Fruit fly (Drosophila melanogaster) whole organism: ENCODE results near the gene CG17329.

ENCODE experiments used
- CG8478 ChIP-seq: fragments of >200 bp; optimal IDR thresholded peaks from 2 replicates; lab custom pipeline; 2018; ENCODE audit warnings: inconsistent platforms
- Dll ChIP-seq: fragments of >200 bp; optimal IDR thresholded peaks from 2 replicates; lab custom pipeline; 2017
- EcR ChIP-seq, 2 experiments: fragments of >200 bp; optimal IDR thresholded peaks; 2 replicates each; lab custom pipeline; 2017; ENCODE audit warnings: missing biosample characterization in 2 of 2, missing genetic modification characterization in 2 of 2, missing genetic modification reagents in 2 of 2
- pan ChIP-seq: fragments of >200 bp; optimal IDR thresholded peaks from 2 replicates; lab custom pipeline; 2017
- psq ChIP-seq: fragments of >200 bp; optimal IDR thresholded peaks from 2 replicates; lab custom pipeline; 2017
- usp ChIP-seq: fragments of >200 bp; optimal IDR thresholded peaks from 2 replicates; lab custom pipeline; 2017; ENCODE audit warnings: missing biosample characterization, missing genetic modification characterization, mixed read lengths

The CG17329 gene

dm6 chr2L:16288393-16288731, 2.7 kb upstream of the CG17329 start:
- no peak for TF ChIP-seq Dll (lab: Kevin White, UChicago)
- TF ChIP-seq CG8478 (lab: Kevin White, UChicago), result no peak
- TF ChIP-seq usp, result no peak
- TF ChIP-seq EcR (GFP tag; optimal IDR thresholded peaks at IDR 0.05; lab: Kevin White, UChicago), result no peak
- TF ChIP-seq psq, result no peak
- no peak for TF ChIP-seq pan (lab: Kevin White, UChicago)

- TF ChIP-seq psq (no peak), EcR (GFP tag; optimal IDR thresholded peaks at IDR 0.05; lab: Kevin White, UChicago) (no peak), CG8478 (lab: Kevin White, UChicago) (no peak), usp (no peak), Dll (lab: Kevin White, UChicago) (no peak), pan (lab: Kevin White, UChicago) (no peak)
Observed at dm6 chr2L:16292975-16293501, 2.0 kb downstream of the CG17329 start, which contains the start of gene CG13258. CG13258 (minus strand) TSS chr2L:16293025.

- no peak for TF ChIP-seq CG8478 (lab: Kevin White, UChicago)
- no peak for TF ChIP-seq psq
- TF ChIP-seq pan (lab: Kevin White, UChicago), result no peak
- no peak for TF ChIP-seq usp
- TF ChIP-seq Dll (lab: Kevin White, UChicago), result no peak
- TF ChIP-seq EcR (GFP tag; optimal IDR thresholded peaks at IDR 0.05; lab: Kevin White, UChicago), result no peak
Observed at dm6 chr2L:16293703-16294233, 2.7 kb downstream of the CG17329 start, which contains the start of gene Cyp303a1. Cyp303a1 (plus strand) TSS chr2L:16294183.

dm6 chr2L:16299466-16300311, 8.6 kb downstream of the CG17329 start, which contains the start of the genes heix and CG17328:
heix (minus strand) TSS chr2L:16299858.
CG17328 (plus strand) TSS chr2L:16299943.
- TF ChIP-seq usp (no peak), Dll (lab: Kevin White, UChicago) (no peak), EcR (GFP tag; optimal IDR thresholded peaks at IDR 0.05; lab: Kevin White, UChicago) (no peak), CG8478 (lab: Kevin White, UChicago) (no peak), psq (no peak), pan (lab: Kevin White, UChicago) (no peak)

dm6 chr2L:16302773-16303279, 11.7 kb downstream of the CG17329 start, which contains the start of gene GMF:
GMF (minus strand) TSS chr2L:16302954.
- TF ChIP-seq Dll (lab: Kevin White, UChicago), result no peak
- no peak for TF ChIP-seq psq
- no peak for TF ChIP-seq CG8478 (lab: Kevin White, UChicago)
- TF ChIP-seq usp, result no peak
- TF ChIP-seq pan (lab: Kevin White, UChicago), result no peak
- no peak for TF ChIP-seq EcR (GFP tag; optimal IDR thresholded peaks at IDR 0.05; lab: Kevin White, UChicago)

dm6 chr2L:16307026-16307703, 16.1 kb downstream of the CG17329 start, which contains the start of the genes CG5861 and Syx5:
CG5861 (minus strand) TSS chr2L:16307298.
Syx5 (plus strand) TSS chr2L:16307346.
- TF ChIP-seq psq (no peak), pan (lab: Kevin White, UChicago) (no peak), CG8478 (lab: Kevin White, UChicago) (no peak), EcR (GFP tag; optimal IDR thresholded peaks at IDR 0.05; lab: Kevin White, UChicago) (no peak), Dll (lab: Kevin White, UChicago) (no peak), usp (no peak)

- TF ChIP-seq Dll (lab: Kevin White, UChicago) (no peak), psq (no peak), usp (no peak), EcR (GFP tag; optimal IDR thresholded peaks at IDR 0.05; lab: Kevin White, UChicago) (no peak), CG8478 (lab: Kevin White, UChicago) (no peak), pan (lab: Kevin White, UChicago) (no peak)
Observed at dm6 chr2L:16310648-16311047, 19.6 kb downstream of the CG17329 start, which contains the start of the genes cni and fzy. cni (minus strand) TSS chr2L:16310726. fzy (plus strand) TSS chr2L:16310956.

- TF ChIP-seq Dll (lab: Kevin White, UChicago) (no peak), pan (lab: Kevin White, UChicago) (no peak), CG8478 (lab: Kevin White, UChicago) (no peak), psq (no peak), EcR (GFP tag; optimal IDR thresholded peaks at IDR 0.05; lab: Kevin White, UChicago) (no peak), usp (no peak)
Observed at dm6 chr2L:16315027-16315426, 23.9 kb downstream of the CG17329 start.

- TF ChIP-seq usp (no peak), Dll (lab: Kevin White, UChicago) (no peak), EcR (GFP tag; optimal IDR thresholded peaks at IDR 0.05; lab: Kevin White, UChicago) (no peak), pan (lab: Kevin White, UChicago) (no peak), CG8478 (lab: Kevin White, UChicago) (no peak), psq (no peak)
Observed at dm6 chr2L:16315844-16316243, 24.8 kb downstream of the CG17329 start.

dm6 chr2L:16316410-16316809, 25.3 kb downstream of the CG17329 start:
- no peak for TF ChIP-seq usp
- TF ChIP-seq CG8478 (lab: Kevin White, UChicago), result no peak
- no peak for TF ChIP-seq EcR (GFP tag; optimal IDR thresholded peaks at IDR 0.05; lab: Kevin White, UChicago)
- TF ChIP-seq pan (lab: Kevin White, UChicago), result no peak
- TF ChIP-seq psq, result no peak
- TF ChIP-seq Dll (lab: Kevin White, UChicago), result no peak

- TF ChIP-seq Dll (lab: Kevin White, UChicago), result no peak
Observed at dm6 chr2L:16317131-16317530, 26.0 kb downstream of the CG17329 start.
